Fruit fly (Drosophila melanogaster) whole organism, wandering third instar larva: ENCODE data around the gene SamDC.

Source experiments
- Hnf4 ChIP-seq: fragments of 200-800 bp; sonication (Bioruptor generic); optimal IDR thresholded peaks from 2 replicates; lab custom pipeline; 2016; ENCODE audit warnings: missing biosample characterization, mild to moderate bottlenecking, missing genetic modification characterization
- Vsx2 ChIP-seq: fragments of 200-300, 225-300 bp; sonication (Bioruptor generic); optimal IDR thresholded peaks from 2 replicates; lab custom pipeline; 2018; ENCODE audit warnings: missing biosample characterization, missing genetic modification characterization; ENCODE audit not compliant: partially characterized antibody
- fru ChIP-seq: fragments of 200-800 bp; sonication (Bioruptor generic); optimal IDR thresholded peaks from 3 replicates; lab custom pipeline; 2016; ENCODE audit warnings: missing biosample characterization, mild to moderate bottlenecking, missing genetic modification characterization

DNA sequence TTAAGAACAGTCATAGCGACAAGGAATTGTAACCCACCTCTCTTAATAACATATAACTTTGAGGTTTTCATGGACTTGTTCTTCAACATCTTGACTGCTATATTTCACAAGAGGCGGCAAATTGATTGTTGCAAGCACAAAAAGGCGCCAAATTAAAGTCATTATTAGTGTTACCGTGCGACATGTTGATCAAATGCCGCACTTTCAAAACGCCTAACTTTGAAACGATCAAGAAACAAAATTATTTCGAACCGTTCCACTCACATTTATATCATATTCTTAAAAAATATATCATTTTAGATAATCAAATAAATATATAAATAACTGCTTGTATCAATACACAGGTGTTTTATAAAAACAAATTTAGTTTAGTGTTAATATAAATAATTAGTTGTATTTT lies 11.5 kb upstream of the SamDC start, which contains the start of gene RnrL:
- TF ChIP-seq fru (GFP tag; lab: Kevin White, UChicago) (no peak), Vsx2 (no peak), Hnf4 (GFP tag; lab: Kevin White, UChicago) (no peak)
